Worm (Caenorhabditis elegans) whole organism, L4 larva: ENCODE results near the gene F14D7.6.

Experiments used
- ZK337.2 ChIP-seq: fragments of 200-800 bp; sonication (Bioruptor generic); IDR thresholded peaks from 2 replicates; pipeline ENCODE4 v1.3.6; 2022; ENCODE audit warnings: missing genetic modification reagents, missing genetic modification characterization, missing compliant biosample characterization
- ama-1 ChIP-seq: fragments of 150-350 bp; optimal IDR thresholded peaks from 2 replicates; lab custom pipeline; 2014; ENCODE audit warnings: inconsistent platforms, mixed read lengths
- fos-1 ChIP-seq: fragments of 150-350 bp; optimal IDR thresholded peaks from 2 replicates; lab custom pipeline; 2014; ENCODE audit warnings: missing biosample characterization, missing genetic modification characterization
- mdl-1 ChIP-seq, 2 experiments: fragments of 150-350 bp in 1 of 2; sonication (generic microtip) in 1 of 2; optimal IDR thresholded peaks; 2 replicates each; lab custom pipeline; 2014 to 2017; ENCODE audit warnings: missing biosample characterization in 2 of 2, missing genetic modification characterization in 2 of 2
- pha-4 ChIP-seq, 2 experiments: fragments of 150-350 bp in 1 of 2; fragments of 200-800 bp in 1 of 2; sonication (Bioruptor generic) in 1 of 2; IDR thresholded peaks in 1 of 2; optimal IDR thresholded peaks in 1 of 2; 2 replicates each; pipeline versions ENCODE4 v1.3.6 to Lab custom; 2014 to 2022; ENCODE audit warnings: missing genetic modification characterization in 2 of 2, missing genetic modification reagents in 2 of 2, missing biosample characterization in 1 of 2, missing compliant biosample characterization in 1 of 2
- tag-97 ChIP-seq: fragments of 200-800 bp; sonication (Bioruptor generic); IDR thresholded peaks from 2 replicates; pipeline ENCODE4 v1.3.6; 2022; ENCODE audit warnings: missing genetic modification characterization, missing compliant biosample characterization
- unc-130 ChIP-seq: sonication (generic microtip); optimal IDR thresholded peaks from 2 replicates; lab custom pipeline; 2016; ENCODE audit warnings: missing genetic modification reagents, missing genetic modification characterization, missing compliant biosample characterization

DNA sequence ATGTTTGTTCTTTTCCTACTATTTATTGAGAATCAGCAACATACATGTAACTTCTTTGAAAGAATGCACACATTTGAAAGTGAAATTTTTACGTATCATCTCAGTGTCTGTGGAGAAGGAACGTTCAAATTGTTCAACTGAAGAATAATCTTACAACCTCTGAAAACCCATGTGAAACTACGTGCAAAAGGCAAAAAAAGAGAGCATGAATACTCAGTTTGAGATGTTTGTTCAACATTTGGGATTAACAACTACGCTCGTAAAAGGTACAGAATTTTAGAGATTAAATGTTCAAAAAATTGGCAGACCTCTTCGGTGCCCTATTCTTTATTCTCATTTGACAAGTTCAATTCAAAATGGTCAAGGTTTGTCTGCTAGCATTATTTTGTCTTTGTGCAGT is 49.2 kb upstream of the F14D7.6 start, which contains the start of gene K02E11.5:
- TF ChIP-seq mdl-1 (tag; optimal IDR thresholded peaks at IDR 0.05; lab: Kevin White, UChicago) (no peak), unc-130 (no peak), ama-1 (lab: Kevin White, UChicago) (no peak), ZK337.2 (GFP tag; lab: Robert Waterston, UW) (no peak), pha-4 (GFP tag; IDR thresholded peaks at IDR 0.05; lab: Robert Waterston, UW) (no peak), pha-4 (tag; optimal IDR thresholded peaks at IDR 0.05; lab: Kevin White, UChicago) (no peak), tag-97 (no peak), fos-1 (tag; lab: Kevin White, UChicago) (no peak)
